Fruit fly (Drosophila melanogaster) whole organism, embryonic: ENCODE results near the gene CG33258.

Experiments
- CG11093 ChIP-seq: fragments of 200-800 bp; sonication (Bioruptor generic); IDR thresholded peaks from 3 replicates; pipeline ENCODE4 v1.3.6; 2022; ENCODE audit warnings: missing biosample characterization, missing genetic modification characterization
- CG12299 ChIP-seq: fragments of 200-800 bp; sonication (Bioruptor generic); optimal IDR thresholded peaks from 2 replicates; lab custom pipeline; 2018; ENCODE audit warnings: missing biosample characterization, mild to moderate bottlenecking, missing genetic modification characterization
- CG12391 ChIP-seq: fragments of 200-800 bp; sonication (Bioruptor generic); optimal IDR thresholded peaks from 3 replicates; lab custom pipeline; 2018; ENCODE audit warnings: missing biosample characterization, mild to moderate bottlenecking, missing genetic modification characterization, moderate library complexity
- CG13287 ChIP-seq: fragments of 200-800 bp; sonication (Bioruptor generic); IDR thresholded peaks from 2 replicates; pipeline ENCODE4 v1.3.6; 2022; ENCODE audit warnings: missing biosample characterization, missing genetic modification characterization; ENCODE audit not compliant: partially characterized antibody
- CG14860 ChIP-seq: fragments of 200-800 bp; sonication (Bioruptor generic); IDR thresholded peaks from 3 replicates; pipeline ENCODE4 v1.3.6; 2022; ENCODE audit warnings: missing biosample characterization, missing genetic modification characterization; ENCODE audit not compliant: partially characterized antibody
- CG15479 ChIP-seq: fragments of 200-800 bp; sonication (Bioruptor generic); optimal IDR thresholded peaks from 3 replicates; lab custom pipeline; 2019; ENCODE audit warnings: missing biosample characterization, mild to moderate bottlenecking, missing genetic modification characterization, moderate library complexity
- CG15514 ChIP-seq: fragments of 200-800 bp; sonication (Bioruptor generic); optimal IDR thresholded peaks from 3 replicates; lab custom pipeline; 2017; ENCODE audit warnings: missing biosample characterization, missing genetic modification characterization, mild to moderate bottlenecking, moderate library complexity, missing genetic modification reagents
- CG17328 ChIP-seq: fragments of 200-800 bp; sonication (Bioruptor generic); IDR thresholded peaks from 2 replicates; pipeline ENCODE4 v1.3.6; 2022; ENCODE audit warnings: missing biosample characterization, missing genetic modification characterization
- CG18262 ChIP-seq: fragments of 200-800 bp; optimal IDR thresholded peaks from 3 replicates; lab custom pipeline; 2019; ENCODE audit warnings: missing biosample characterization, mild to moderate bottlenecking, missing genetic modification characterization, moderate library complexity
- CG18764 ChIP-seq: fragments of 200-800 bp; sonication (Bioruptor generic); optimal IDR thresholded peaks from 3 replicates; lab custom pipeline; 2016; ENCODE audit warnings: missing biosample characterization, missing genetic modification characterization
- CG3407 ChIP-seq: fragments of 200-800 bp; sonication (Bioruptor generic); optimal IDR thresholded peaks from 2 replicates; lab custom pipeline; 2018; ENCODE audit warnings: missing biosample characterization, mild to moderate bottlenecking, missing genetic modification characterization
- CG3838 ChIP-seq: fragments of 200-800 bp; sonication (Bioruptor generic); optimal IDR thresholded peaks from 3 replicates; lab custom pipeline; 2016; ENCODE audit warnings: missing biosample characterization, missing genetic modification characterization
- CG3995 ChIP-seq: fragments of 200-800 bp; sonication (Bioruptor generic); optimal IDR thresholded peaks from 3 replicates; lab custom pipeline; 2016; ENCODE audit warnings: missing biosample characterization, missing genetic modification characterization
- CG42726 ChIP-seq: fragments of 200-800 bp; sonication (Bioruptor generic); IDR thresholded peaks from 2 replicates; pipeline ENCODE4 v1.3.6; 2022; ENCODE audit warnings: missing biosample characterization, missing genetic modification characterization; ENCODE audit not compliant: partially characterized antibody
- CG4617 ChIP-seq: fragments of 200-800 bp; sonication (Bioruptor generic); optimal IDR thresholded peaks from 3 replicates; lab custom pipeline; 2016; ENCODE audit warnings: missing biosample characterization, missing genetic modification characterization, borderline replicate concordance
- CG4820 ChIP-seq: fragments of 200-800 bp; sonication (Bioruptor generic); optimal IDR thresholded peaks from 3 replicates; lab custom pipeline; 2016; ENCODE audit warnings: missing biosample characterization, missing genetic modification characterization
- CG8944 ChIP-seq: fragments of 200-800 bp; sonication (Bioruptor generic); optimal IDR thresholded peaks from 3 replicates; lab custom pipeline; 2016; ENCODE audit warnings: missing biosample characterization, missing genetic modification characterization
- CG9876 ChIP-seq: fragments of 200-800 bp; sonication (Bioruptor generic); optimal IDR thresholded peaks from 2 replicates; lab custom pipeline; 2016; ENCODE audit warnings: missing biosample characterization, missing genetic modification characterization
- CoRest ChIP-seq: fragments of 200-800 bp; sonication (Bioruptor generic); optimal IDR thresholded peaks from 3 replicates; lab custom pipeline; 2018; ENCODE audit warnings: missing biosample characterization, mild to moderate bottlenecking, missing genetic modification characterization, moderate library complexity
- H15 ChIP-seq: fragments of 200-800 bp; sonication (Bioruptor generic); IDR thresholded peaks from 3 replicates; pipeline ENCODE4 v1.3.6; 2022; ENCODE audit warnings: missing biosample characterization, missing genetic modification characterization
- HLH4C ChIP-seq: fragments of 200-800 bp; sonication (Bioruptor generic); IDR thresholded peaks from 3 replicates; pipeline ENCODE4 v1.3.6; 2022; ENCODE audit warnings: missing biosample characterization, missing genetic modification characterization; ENCODE audit not compliant: partially characterized antibody
- HLH54F ChIP-seq: fragments of 200-800 bp; sonication (Bioruptor generic); optimal IDR thresholded peaks from 3 replicates; lab custom pipeline; 2016; ENCODE audit warnings: missing biosample characterization, missing genetic modification characterization
- Hey ChIP-seq: fragments of 200-800 bp; sonication (Bioruptor generic); optimal IDR thresholded peaks from 3 replicates; lab custom pipeline; 2018; ENCODE audit warnings: missing biosample characterization, mild to moderate bottlenecking, missing genetic modification characterization
- HmgZ ChIP-seq: fragments of 200-800 bp; sonication (Bioruptor generic); optimal IDR thresholded peaks from 2 replicates; lab custom pipeline; 2018; ENCODE audit warnings: missing biosample characterization, mild to moderate bottlenecking, missing genetic modification characterization
- NK7.1 ChIP-seq: fragments of 200-800 bp; sonication (Bioruptor generic); optimal IDR thresholded peaks from 3 replicates; lab custom pipeline; 2016; ENCODE audit warnings: missing biosample characterization, missing genetic modification characterization
- Optix ChIP-seq: fragments of 200-800 bp; sonication (Bioruptor generic); IDR thresholded peaks from 3 replicates; pipeline ENCODE4 v1.3.6; 2022; ENCODE audit warnings: missing biosample characterization, missing genetic modification characterization
- Ptx1 ChIP-seq: fragments of 200-800 bp; sonication (Bioruptor generic); IDR thresholded peaks from 2 replicates; pipeline ENCODE4 v1.3.6; 2022; ENCODE audit warnings: missing biosample characterization, missing genetic modification characterization
- Ravus ChIP-seq: fragments of 200-800 bp; sonication (Bioruptor generic); IDR thresholded peaks from 2 replicates; pipeline ENCODE4 v1.3.6; 2022; ENCODE audit warnings: missing biosample characterization, missing genetic modification characterization
- Scr ChIP-seq: fragments of 200-800 bp; sonication (Bioruptor generic); IDR thresholded peaks from 2 replicates; pipeline ENCODE4 v1.3.6; 2022; ENCODE audit warnings: missing biosample characterization, missing genetic modification characterization; ENCODE audit not compliant: partially characterized antibody
- ara ChIP-seq: fragments of 200-800 bp; sonication (Bioruptor generic); IDR thresholded peaks from 2 replicates; pipeline ENCODE4 v1.3.6; 2022; ENCODE audit warnings: missing biosample characterization, missing genetic modification characterization
- az2 ChIP-seq: fragments of 200-800 bp; sonication (Bioruptor generic); optimal IDR thresholded peaks from 3 replicates; lab custom pipeline; 2016; ENCODE audit warnings: missing biosample characterization, missing genetic modification characterization
- cato ChIP-seq: fragments of 200-800 bp; sonication (Bioruptor generic); optimal IDR thresholded peaks from 2 replicates; lab custom pipeline; 2016; ENCODE audit warnings: missing biosample characterization, missing genetic modification characterization, borderline replicate concordance
- croc ChIP-seq: fragments of 200-800 bp; sonication (Bioruptor generic); conservative IDR thresholded peaks from 3 replicates; pipeline ENCODE4 v1.3.6; 2022; ENCODE audit warnings: missing biosample characterization, missing genetic modification characterization
- dysf ChIP-seq: fragments of 200-800 bp; sonication (Bioruptor generic); IDR thresholded peaks from 3 replicates; pipeline ENCODE4 v1.3.6; 2022; ENCODE audit warnings: missing biosample characterization, missing genetic modification characterization
- eyg ChIP-seq: fragments of 200-800 bp; sonication (Bioruptor generic); optimal IDR thresholded peaks from 3 replicates; lab custom pipeline; 2016; ENCODE audit warnings: missing biosample characterization, missing genetic modification characterization
- h ChIP-seq: fragments of >200 bp; optimal IDR thresholded peaks from 2 replicates; lab custom pipeline; 2017
- her ChIP-seq: fragments of 200-800 bp; sonication (Bioruptor generic); optimal IDR thresholded peaks from 2 replicates; lab custom pipeline; 2016; ENCODE audit warnings: missing biosample characterization, missing genetic modification characterization
- ken ChIP-seq: fragments of 200-800 bp; sonication (Bioruptor generic); IDR thresholded peaks from 3 replicates; pipeline ENCODE4 v1.3.6; 2022; ENCODE audit warnings: missing biosample characterization, missing genetic modification characterization
- mld ChIP-seq: fragments of 200-800 bp; sonication (Bioruptor generic); IDR thresholded peaks from 3 replicates; pipeline ENCODE4 v1.3.6; 2022; ENCODE audit warnings: missing biosample characterization, missing genetic modification characterization; ENCODE audit not compliant: partially characterized antibody
- nau ChIP-seq: fragments of 200-800 bp; sonication (Bioruptor generic); optimal IDR thresholded peaks from 3 replicates; lab custom pipeline; 2017; ENCODE audit warnings: missing biosample characterization, mild to moderate bottlenecking, missing genetic modification characterization, missing genetic modification reagents
- prd ChIP-seq, 3 experiments: fragments of >200 bp in 2 of 3; fragments of 200-800 bp in 1 of 3; sonication (Bioruptor generic) in 1 of 3; optimal IDR thresholded peaks in 2 of 3; IDR thresholded peaks in 1 of 3; 2 replicates in 2 of 3; 3 replicates in 1 of 3; pipeline versions ENCODE4 v1.3.6 to Lab custom; 2017 to 2022; ENCODE audit warnings: missing biosample characterization in 1 of 3, missing genetic modification characterization in 1 of 3
- salm ChIP-seq: fragments of 200-800 bp; sonication (Bioruptor generic); optimal IDR thresholded peaks from 2 replicates; lab custom pipeline; 2018; ENCODE audit warnings: missing biosample characterization, mild to moderate bottlenecking, missing genetic modification characterization
- sens-2 ChIP-seq: fragments of 200-800 bp; sonication (Bioruptor generic); IDR thresholded peaks from 2 replicates; pipeline ENCODE4 v1.3.6; 2022; ENCODE audit warnings: missing biosample characterization, missing genetic modification characterization
- sisA ChIP-seq: fragments of 200-800 bp; sonication (Bioruptor generic); IDR thresholded peaks from 2 replicates; pipeline ENCODE4 v1.3.6; 2022; ENCODE audit warnings: missing biosample characterization, missing genetic modification characterization
- sna ChIP-seq: fragments of 200-800 bp; sonication (Bioruptor generic); IDR thresholded peaks from 2 replicates; pipeline ENCODE4 v1.3.6; 2022; ENCODE audit warnings: missing biosample characterization, missing genetic modification characterization; ENCODE audit not compliant: partially characterized antibody
- toy ChIP-seq: fragments of 200-800 bp; sonication (Bioruptor generic); IDR thresholded peaks from 2 replicates; pipeline ENCODE4 v1.3.6; 2022; ENCODE audit warnings: missing biosample characterization, missing genetic modification characterization
- tx ChIP-seq: fragments of 200-800 bp; sonication (Bioruptor generic); optimal IDR thresholded peaks from 2 replicates; lab custom pipeline; 2016; ENCODE audit warnings: missing biosample characterization, missing genetic modification characterization
- vnd ChIP-seq: fragments of 200-800 bp; sonication (Bioruptor generic); IDR thresholded peaks from 3 replicates; pipeline ENCODE4 v1.3.6; 2022; ENCODE audit warnings: missing biosample characterization, missing genetic modification characterization; ENCODE audit not compliant: partially characterized antibody
- zen ChIP-seq: fragments of 200-800 bp; sonication (Bioruptor generic); optimal IDR thresholded peaks from 3 replicates; lab custom pipeline; 2018; ENCODE audit warnings: missing biosample characterization, mild to moderate bottlenecking, missing genetic modification characterization, moderate library complexity

CG33258 gene

DNA sequence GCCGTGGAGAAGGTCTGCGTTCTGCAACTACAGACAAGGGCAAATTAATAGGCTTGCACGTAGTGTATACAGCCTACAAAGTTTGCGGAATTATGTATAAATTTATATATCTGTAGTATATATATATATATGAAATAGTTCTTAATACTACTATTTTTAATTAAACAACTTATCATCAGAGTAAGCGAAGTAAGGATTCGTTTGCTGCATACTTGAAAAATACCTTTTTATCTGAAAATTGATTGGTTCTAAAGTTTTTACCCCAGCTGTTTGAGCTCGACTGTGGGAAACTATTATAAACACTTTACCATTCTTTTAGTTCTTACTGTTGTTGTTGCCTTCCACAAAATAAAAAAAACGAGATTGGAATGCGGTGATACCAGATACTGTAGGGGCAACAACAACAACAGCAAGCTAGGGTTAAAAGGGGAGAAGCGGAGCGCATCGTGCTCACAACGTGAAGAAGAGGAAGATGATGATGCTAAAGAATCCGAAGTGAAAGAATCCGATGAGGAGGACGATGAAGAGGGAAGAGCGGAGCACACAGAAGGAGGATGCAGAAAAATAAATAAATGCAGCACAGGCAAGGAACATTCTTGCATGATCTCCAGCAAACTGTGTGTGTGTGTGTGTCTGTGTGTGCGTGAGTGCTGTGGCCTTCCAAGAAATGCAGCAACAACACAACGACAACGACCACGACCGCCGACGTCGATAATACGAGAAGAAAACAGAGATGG lies 39.1 kb upstream of the CG33258 start (continued):
- TF ChIP-seq HLH4C (GFP tag; lab: Robert Waterston, UW), result no peak
- TF ChIP-seq toy (GFP tag; lab: Robert Waterston, UW), result no peak
- no peak for TF ChIP-seq mld (GFP tag; lab: Robert Waterston, UW)
- no peak for TF ChIP-seq h (lab: Kevin White, UChicago)
- no peak for TF ChIP-seq CG18764 (GFP tag; lab: Kevin White, UChicago)
- no peak for TF ChIP-seq sens-2 (GFP tag; lab: Robert Waterston, UW)
- TF ChIP-seq eyg (GFP tag; lab: Kevin White, UChicago), result no peak
- TF ChIP-seq CG3407 (GFP tag; lab: Kevin White, UChicago), result peak; percentile 48
- TF ChIP-seq CG15514, result no peak
- TF ChIP-seq salm (tag; lab: Kevin White, UChicago), result peak; percentile 21
- TF ChIP-seq Ptx1 (GFP tag; lab: Robert Waterston, UW), result peak; percentile 51; the same call in 1 of the 2 replicates
- no peak for TF ChIP-seq CG13287 (GFP tag; lab: Robert Waterston, UW)
- peak; percentile 71 for TF ChIP-seq CG12391 (tag; lab: Kevin White, UChicago)
- no peak for TF ChIP-seq HmgZ (tag; lab: Kevin White, UChicago)
- TF ChIP-seq Scr (GFP tag; lab: Robert Waterston, UW), result no peak
- peak; percentile 62 for TF ChIP-seq CoRest (tag; lab: Kevin White, UChicago)
- no peak for TF ChIP-seq tx (GFP tag; lab: Kevin White, UChicago)
- peak; percentile 85 for TF ChIP-seq CG18262 (tag; lab: Kevin White, UChicago)
- no peak for TF ChIP-seq CG4820
- TF ChIP-seq ken (GFP tag; lab: Robert Waterston, UW), result no peak
- no peak; the same call in 2 of the 3 replicates for TF ChIP-seq croc (GFP tag; lab: Robert Waterston, UW)
- no peak for TF ChIP-seq CG9876
- no peak for TF ChIP-seq az2
- TF ChIP-seq CG3995 (GFP tag; lab: Kevin White, UChicago), result no peak
- no peak for TF ChIP-seq nau (GFP tag; lab: Kevin White, UChicago)
- TF ChIP-seq CG3838 (GFP tag; lab: Kevin White, UChicago), result no peak
- TF ChIP-seq sna (GFP tag; lab: Robert Waterston, UW), result no peak
- no peak for TF ChIP-seq Optix (GFP tag; lab: Robert Waterston, UW)
- TF ChIP-seq CG4617, result no peak
- peak; percentile 7 for TF ChIP-seq CG12299
- no peak for TF ChIP-seq vnd
- peak; percentile 44 for TF ChIP-seq CG15479 (GFP tag; lab: Kevin White, UChicago)
- no peak for TF ChIP-seq HLH54F (GFP tag; lab: Kevin White, UChicago)
- peak; percentile 53; the same call in 1 of the 3 replicates for TF ChIP-seq dysf (GFP tag; lab: Robert Waterston, UW)
- no peak for TF ChIP-seq CG8944
- TF ChIP-seq CG14860 (GFP tag; lab: Robert Waterston, UW), result no peak
- no peak for TF ChIP-seq H15 (GFP tag; lab: Robert Waterston, UW)
- no peak for TF ChIP-seq zen (tag; lab: Kevin White, UChicago)
- no peak; the same call in 1 of the 2 replicates for TF ChIP-seq CG17328 (GFP tag; lab: Robert Waterston, UW)
- no peak for TF ChIP-seq prd (optimal IDR thresholded peaks at IDR 0.05; lab: Kevin White, UChicago)
- peak; percentile 52; the same call in 1 of the 3 replicates for TF ChIP-seq prd (GFP tag; IDR thresholded peaks at IDR 0.05; lab: Robert Waterston, UW)
- no peak for TF ChIP-seq sisA (GFP tag; lab: Robert Waterston, UW)
- TF ChIP-seq NK7.1 (GFP tag; lab: Kevin White, UChicago), result no peak
- peak; percentile 54; the same call in 1 of the 2 replicates for TF ChIP-seq ara (GFP tag; lab: Robert Waterston, UW)
- no peak for TF ChIP-seq CG11093
- TF ChIP-seq Ravus (GFP tag; lab: Robert Waterston, UW), result no peak
- no peak for TF ChIP-seq her (GFP tag; lab: Kevin White, UChicago)
- TF ChIP-seq CG42726 (GFP tag; lab: Robert Waterston, UW), result no peak
- no peak for TF ChIP-seq Hey
- no peak for TF ChIP-seq cato
